Worm (Caenorhabditis elegans) whole organism, L3 larva: ENCODE data around the gene gst-17.

Experiments used
- ceh-82 ChIP-seq: fragments of 150-350 bp; optimal IDR thresholded peaks from 2 replicates; lab custom pipeline; 2014; ENCODE audit warnings: missing biosample characterization, missing genetic modification characterization
- elt-1 ChIP-seq: fragments of 150-350 bp; optimal IDR thresholded peaks from 2 replicates; lab custom pipeline; 2014; ENCODE audit warnings: missing biosample characterization, missing genetic modification characterization
- elt-3 ChIP-seq, 3 experiments: fragments of 150-350 bp in 1 of 3; sonication (generic microtip) in 2 of 3; optimal IDR thresholded peaks; 2 replicates in 2 of 3; 4 replicates in 1 of 3; lab custom pipeline; 2014 to 2017; ENCODE audit warnings: missing biosample characterization in 3 of 3, missing genetic modification characterization in 3 of 3
- fkh-10 ChIP-seq: sonication (generic microtip); optimal IDR thresholded peaks from 2 replicates; lab custom pipeline; 2017; ENCODE audit warnings: missing biosample characterization, missing genetic modification reagents, missing genetic modification characterization
- hmg-11 ChIP-seq: sonication (generic microtip); optimal IDR thresholded peaks from 2 replicates; lab custom pipeline; 2016; ENCODE audit warnings: missing genetic modification characterization, missing compliant biosample characterization
- mdl-1 ChIP-seq: fragments of 150-350 bp; optimal IDR thresholded peaks from 2 replicates; lab custom pipeline; 2014; ENCODE audit warnings: missing biosample characterization, missing genetic modification characterization
- nhr-237 ChIP-seq: fragments of 150-350 bp; optimal IDR thresholded peaks from 2 replicates; lab custom pipeline; 2014; ENCODE audit warnings: missing biosample characterization, missing genetic modification characterization
- pha-4 ChIP-seq: fragments of 150-350 bp; optimal IDR thresholded peaks from 2 replicates; lab custom pipeline; 2014; ENCODE audit warnings: missing biosample characterization, missing genetic modification reagents, missing genetic modification characterization
- sea-2 ChIP-seq: fragments of 150-350 bp; sonication (generic microtip); optimal IDR thresholded peaks from 4 replicates; lab custom pipeline; 2014; ENCODE audit warnings: missing biosample characterization, missing genetic modification reagents, missing genetic modification characterization
- skn-1 ChIP-seq: fragments of 150-350 bp; optimal IDR thresholded peaks from 2 replicates; lab custom pipeline; 2014; ENCODE audit warnings: missing biosample characterization, missing genetic modification characterization
- unc-39 ChIP-seq: sonication (generic microtip); optimal IDR thresholded peaks from 4 replicates; lab custom pipeline; 2017; ENCODE audit warnings: missing biosample characterization, missing genetic modification characterization
- unc-62 ChIP-seq: fragments of 150-350 bp; sonication (generic microtip); optimal IDR thresholded peaks from 4 replicates; lab custom pipeline; 2014; ENCODE audit warnings: missing biosample characterization, missing genetic modification reagents, missing genetic modification characterization
- ztf-4 ChIP-seq: fragments of 150-350 bp; optimal IDR thresholded peaks from 2 replicates; lab custom pipeline; 2014; ENCODE audit warnings: missing biosample characterization, missing genetic modification characterization

ce11 chrII:13611186-13611585 is 19.4 kb downstream of the gst-17 start, which contains the start of gene gst-24:
- no peak for TF ChIP-seq elt-1 (tag; lab: Kevin White, UChicago)
- TF ChIP-seq pha-4 (tag; lab: Kevin White, UChicago) = peak; percentile 42
- no peak for TF ChIP-seq unc-39 (tag; lab: Kevin White, UChicago)
- no peak for TF ChIP-seq hmg-11
- no peak for TF ChIP-seq unc-62
- TF ChIP-seq elt-3 (tag; optimal IDR thresholded peaks at IDR 0.05; lab: Kevin White, UChicago) = no peak
- TF ChIP-seq fkh-10 (GFP tag; lab: Kevin White, UChicago) = no peak
- TF ChIP-seq nhr-237 = no peak
- no peak for TF ChIP-seq mdl-1
- TF ChIP-seq sea-2 (GFP tag; lab: Kevin White, UChicago) = no peak
- no peak for TF ChIP-seq ceh-82 (tag; lab: Kevin White, UChicago)
- no peak for TF ChIP-seq skn-1 (tag; lab: Kevin White, UChicago)
- TF ChIP-seq ztf-4 (tag; lab: Kevin White, UChicago) = no peak
